Fruit fly (Drosophila melanogaster) whole organism, embryonic: ENCODE results near the gene Mbs.
A peak's percentile ranks its signal among the peaks of the same experiment; 100 is the strongest.

Experiments
- BEAF-32 ChIP-seq: fragments of 200-800 bp; sonication (Bioruptor generic); optimal IDR thresholded peaks from 3 replicates; lab custom pipeline; 2017; ENCODE audit warnings: missing biosample characterization, missing genetic modification characterization, mild to moderate bottlenecking, moderate library complexity, missing genetic modification reagents
- CG10147 ChIP-seq: fragments of 200-800 bp; sonication (Bioruptor generic); optimal IDR thresholded peaks from 2 replicates; lab custom pipeline; 2019; ENCODE audit warnings: missing biosample characterization, mild to moderate bottlenecking, missing genetic modification characterization, moderate library complexity
- CG10209 ChIP-seq: fragments of 200-800 bp; sonication (Bioruptor generic); optimal IDR thresholded peaks from 3 replicates; lab custom pipeline; 2017; ENCODE audit warnings: missing biosample characterization, mild to moderate bottlenecking, missing genetic modification characterization, missing genetic modification reagents
- CG10565 ChIP-seq: fragments of 200-800 bp; sonication (Bioruptor generic); optimal IDR thresholded peaks from 3 replicates; lab custom pipeline; 2016; ENCODE audit warnings: missing biosample characterization, mild to moderate bottlenecking, missing genetic modification characterization
- CG10979 ChIP-seq: fragments of 200-800 bp; sonication (Bioruptor generic); optimal IDR thresholded peaks from 2 replicates; lab custom pipeline; 2018; ENCODE audit warnings: missing biosample characterization, mild to moderate bottlenecking, missing genetic modification characterization, moderate library complexity
- CG11696 ChIP-seq: fragments of 200-800 bp; sonication (Bioruptor generic); IDR thresholded peaks from 2 replicates; pipeline ENCODE4 v1.3.6; 2022; ENCODE audit warnings: missing biosample characterization, missing genetic modification characterization
- CG11723 ChIP-seq: fragments of 200-800 bp; sonication (Bioruptor generic); optimal IDR thresholded peaks from 2 replicates; lab custom pipeline; 2017; ENCODE audit warnings: missing biosample characterization, mild to moderate bottlenecking, missing genetic modification characterization
- CG16779 ChIP-seq: fragments of 200-800 bp; sonication (Bioruptor generic); IDR thresholded peaks from 2 replicates; pipeline ENCODE4 v1.3.6; 2022; ENCODE audit warnings: missing biosample characterization, missing genetic modification characterization
- CG17186 ChIP-seq: fragments of 200-800 bp; sonication (Bioruptor generic); optimal IDR thresholded peaks from 3 replicates; lab custom pipeline; 2017; ENCODE audit warnings: missing biosample characterization, missing genetic modification reagents, missing genetic modification characterization
- CG17612 ChIP-seq: fragments of 200-800 bp; sonication (Bioruptor generic); IDR thresholded peaks from 2 replicates; pipeline ENCODE4 v1.3.6; 2022; ENCODE audit warnings: missing biosample characterization, missing genetic modification characterization
- CG2202 ChIP-seq: fragments of 200-800 bp; sonication (Bioruptor generic); optimal IDR thresholded peaks from 2 replicates; lab custom pipeline; 2018; ENCODE audit warnings: missing biosample characterization, mild to moderate bottlenecking, missing genetic modification characterization
- CG2678 ChIP-seq: fragments of 200-800 bp; sonication (Bioruptor generic); optimal IDR thresholded peaks from 3 replicates; lab custom pipeline; 2019; ENCODE audit warnings: missing biosample characterization, mild to moderate bottlenecking, missing genetic modification characterization, moderate library complexity
- CG2875 ChIP-seq: fragments of 200-800 bp; sonication (Bioruptor generic); optimal IDR thresholded peaks from 2 replicates; lab custom pipeline; 2017; ENCODE audit warnings: missing biosample characterization, mild to moderate bottlenecking, missing genetic modification characterization, missing genetic modification reagents
- CG31224 ChIP-seq: fragments of 200-800 bp; sonication (Bioruptor generic); IDR thresholded peaks from 2 replicates; pipeline ENCODE4 v1.3.6; 2022; ENCODE audit warnings: missing biosample characterization, missing genetic modification characterization
- CG4282 ChIP-seq: fragments of 200-800 bp; sonication (Bioruptor generic); optimal IDR thresholded peaks from 2 replicates; lab custom pipeline; 2016; ENCODE audit warnings: missing biosample characterization, missing genetic modification characterization
- CG6175 ChIP-seq: fragments of 200-800 bp; sonication (Bioruptor generic); IDR thresholded peaks from 3 replicates; pipeline ENCODE4 v1.3.6; 2022; ENCODE audit warnings: missing biosample characterization, missing genetic modification characterization
- CG6791 ChIP-seq: fragments of 200-800 bp; sonication (Bioruptor generic); IDR thresholded peaks from 3 replicates; pipeline ENCODE4 v1.3.6; 2022; ENCODE audit warnings: missing biosample characterization, missing genetic modification characterization; ENCODE audit not compliant: partially characterized antibody
- CG7271 ChIP-seq: fragments of 200-800 bp; sonication (Bioruptor generic); optimal IDR thresholded peaks from 2 replicates; lab custom pipeline; 2018; ENCODE audit warnings: missing biosample characterization, mild to moderate bottlenecking, missing genetic modification characterization, moderate library complexity
- CG7357 ChIP-seq: fragments of 200-800 bp; sonication (Bioruptor generic); IDR thresholded peaks from 3 replicates; pipeline ENCODE4 v1.3.6; 2022; ENCODE audit warnings: missing biosample characterization, missing genetic modification characterization
- CG9727 ChIP-seq: fragments of 200-800 bp; sonication (Bioruptor generic); optimal IDR thresholded peaks from 3 replicates; lab custom pipeline; 2017; ENCODE audit warnings: missing biosample characterization, mild to moderate bottlenecking, missing genetic modification characterization
- CG9797 ChIP-seq: fragments of 200-800 bp; sonication (Bioruptor generic); optimal IDR thresholded peaks from 3 replicates; lab custom pipeline; 2018; ENCODE audit warnings: missing biosample characterization, mild to moderate bottlenecking, missing genetic modification characterization
- CG9817 ChIP-seq: fragments of 200-800 bp; sonication (Bioruptor generic); optimal IDR thresholded peaks from 2 replicates; lab custom pipeline; 2018; ENCODE audit warnings: missing biosample characterization, mild to moderate bottlenecking, missing genetic modification characterization, moderate library complexity
- Elba2 ChIP-seq: fragments of 200-800 bp; sonication (Bioruptor generic); optimal IDR thresholded peaks from 3 replicates; lab custom pipeline; 2016; ENCODE audit warnings: missing biosample characterization, missing genetic modification characterization
- Fer1 ChIP-seq: fragments of 200-800 bp; sonication (Bioruptor generic); optimal IDR thresholded peaks from 2 replicates; lab custom pipeline; 2017; ENCODE audit warnings: missing biosample characterization, mild to moderate bottlenecking, missing genetic modification characterization
- HHEX ChIP-seq: fragments of 200-800 bp; sonication (Bioruptor generic); optimal IDR thresholded peaks from 3 replicates; lab custom pipeline; 2017; ENCODE audit warnings: missing biosample characterization, mild to moderate bottlenecking, missing genetic modification characterization, missing genetic modification reagents
- Hr39 ChIP-seq: fragments of >200 bp; optimal IDR thresholded peaks from 2 replicates; lab custom pipeline; 2017
- Lhr ChIP-seq: fragments of 200-800 bp; sonication (Bioruptor generic); optimal IDR thresholded peaks from 3 replicates; lab custom pipeline; 2017; ENCODE audit warnings: mild to moderate bottlenecking, missing biosample characterization, missing genetic modification reagents, missing genetic modification characterization
- NC2β ChIP-seq: fragments of 200-800 bp; sonication (Bioruptor generic); optimal IDR thresholded peaks from 2 replicates; lab custom pipeline; 2016; ENCODE audit warnings: missing biosample characterization, missing genetic modification characterization
- Nf-YA ChIP-seq: fragments of 200-800 bp; sonication (Bioruptor generic); IDR thresholded peaks from 2 replicates; pipeline ENCODE4 v1.3.6; 2022; ENCODE audit warnings: missing biosample characterization, missing genetic modification characterization
- Oli ChIP-seq: fragments of 200-800 bp; sonication (Bioruptor generic); optimal IDR thresholded peaks from 2 replicates; lab custom pipeline; 2018; ENCODE audit warnings: missing biosample characterization, mild to moderate bottlenecking, missing genetic modification characterization, moderate library complexity
- Poxn ChIP-seq: fragments of 200-800 bp; sonication (Bioruptor generic); IDR thresholded peaks from 2 replicates; pipeline ENCODE4 v1.3.6; 2022; ENCODE audit warnings: missing biosample characterization, missing genetic modification characterization
- Ptx1 ChIP-seq: fragments of 200-800 bp; sonication (Bioruptor generic); IDR thresholded peaks from 2 replicates; pipeline ENCODE4 v1.3.6; 2022; ENCODE audit warnings: missing biosample characterization, missing genetic modification characterization
- Sry-δ ChIP-seq: fragments of 200-800 bp; sonication (Bioruptor generic); optimal IDR thresholded peaks from 2 replicates; lab custom pipeline; 2016; ENCODE audit warnings: missing biosample characterization, missing genetic modification characterization
- TFAM ChIP-seq: fragments of 200-800 bp; sonication (Bioruptor generic); optimal IDR thresholded peaks from 2 replicates; lab custom pipeline; 2017; ENCODE audit warnings: missing biosample characterization, missing genetic modification characterization, inconsistent platforms
- amos ChIP-seq: fragments of 200-800 bp; sonication (Bioruptor generic); IDR thresholded peaks from 2 replicates; pipeline ENCODE4 v1.3.6; 2022; ENCODE audit warnings: missing biosample characterization, missing genetic modification characterization; ENCODE audit not compliant: partially characterized antibody
- bbx ChIP-seq: fragments of 200-800 bp; sonication (Bioruptor generic); IDR thresholded peaks from 2 replicates; pipeline ENCODE4 v1.3.6; 2022; ENCODE audit warnings: missing biosample characterization, missing genetic modification characterization; ENCODE audit not compliant: partially characterized antibody
- bcd ChIP-seq: fragments of 200-800 bp; sonication (Bioruptor generic); optimal IDR thresholded peaks from 2 replicates; lab custom pipeline; 2017; ENCODE audit warnings: missing biosample characterization, mild to moderate bottlenecking, missing genetic modification characterization
- corto ChIP-seq: fragments of 200-800 bp; sonication (Bioruptor generic); optimal IDR thresholded peaks from 2 replicates; lab custom pipeline; 2016; ENCODE audit warnings: missing biosample characterization, mild to moderate bottlenecking, missing genetic modification characterization, moderate library complexity
- da ChIP-seq: fragments of 200-800 bp; sonication (Bioruptor generic); optimal IDR thresholded peaks from 2 replicates; lab custom pipeline; 2016; ENCODE audit warnings: missing biosample characterization, missing genetic modification characterization
- danr ChIP-seq: fragments of 200-800 bp; sonication (Bioruptor generic); IDR thresholded peaks from 2 replicates; pipeline ENCODE4 v1.3.6; 2022; ENCODE audit warnings: missing biosample characterization, missing genetic modification characterization
- eyg ChIP-seq: fragments of 200-800 bp; sonication (Bioruptor generic); optimal IDR thresholded peaks from 3 replicates; lab custom pipeline; 2016; ENCODE audit warnings: missing biosample characterization, missing genetic modification characterization
- knrl ChIP-seq: fragments of 200-800 bp; sonication (Bioruptor generic); IDR thresholded peaks from 3 replicates; pipeline ENCODE4 v1.3.6; 2022; ENCODE audit warnings: missing biosample characterization, missing genetic modification characterization; ENCODE audit not compliant: partially characterized antibody
- mirr ChIP-seq: fragments of 200-800 bp; sonication (Bioruptor generic); optimal IDR thresholded peaks from 3 replicates; lab custom pipeline; 2018; ENCODE audit warnings: missing biosample characterization, mild to moderate bottlenecking, missing genetic modification characterization
- pb ChIP-seq: fragments of 200-800 bp; sonication (Bioruptor generic); optimal IDR thresholded peaks from 3 replicates; lab custom pipeline; 2016; ENCODE audit warnings: missing biosample characterization, missing genetic modification characterization
- phol ChIP-seq: fragments of 200-800 bp; sonication (Bioruptor generic); optimal IDR thresholded peaks from 3 replicates; lab custom pipeline; 2018; ENCODE audit warnings: missing biosample characterization, mild to moderate bottlenecking, missing genetic modification characterization, moderate library complexity
- slou ChIP-seq: fragments of 200-800 bp; sonication (Bioruptor generic); optimal IDR thresholded peaks from 3 replicates; lab custom pipeline; 2016; ENCODE audit warnings: missing biosample characterization, missing genetic modification characterization
- sr ChIP-seq: fragments of 200-800 bp; sonication (Bioruptor generic); IDR thresholded peaks from 3 replicates; pipeline ENCODE4 v1.3.6; 2022; ENCODE audit warnings: missing biosample characterization, missing genetic modification characterization
- stc ChIP-seq: fragments of 200-800 bp; sonication (Bioruptor generic); IDR thresholded peaks from 2 replicates; pipeline ENCODE4 v1.3.6; 2022; ENCODE audit warnings: missing biosample characterization, missing genetic modification characterization
- trem ChIP-seq: fragments of 200-800 bp; optimal IDR thresholded peaks from 3 replicates; lab custom pipeline; 2019; ENCODE audit warnings: missing biosample characterization, mild to moderate bottlenecking, missing genetic modification characterization, moderate library complexity
- zf30C ChIP-seq: fragments of 200-800 bp; sonication (Bioruptor generic); optimal IDR thresholded peaks from 3 replicates; lab custom pipeline; 2018; ENCODE audit warnings: missing biosample characterization, mild to moderate bottlenecking, missing genetic modification characterization
- zfh2 ChIP-seq: fragments of 200-800 bp; sonication (Bioruptor generic); optimal IDR thresholded peaks from 2 replicates; lab custom pipeline; 2016; ENCODE audit warnings: missing biosample characterization, missing genetic modification characterization

Gene Mbs

dm6 chr3L:16054095-16054494 lies 2.3 kb downstream of the Mbs start (continued):
- no peak for TF ChIP-seq amos (GFP tag; lab: Robert Waterston, UW)
- TF ChIP-seq CG4282 (GFP tag; lab: Kevin White, UChicago) = no peak
- no peak for TF ChIP-seq CG17186 (GFP tag; lab: Kevin White, UChicago)
- no peak for TF ChIP-seq CG2202 (tag; lab: Kevin White, UChicago)
- peak; percentile 38 for TF ChIP-seq CG10147 (GFP tag; lab: Kevin White, UChicago)
- TF ChIP-seq danr (GFP tag; lab: Robert Waterston, UW) = 0 out of 2 replicates have a peak, but pooled peaks have one; percentile 11
- TF ChIP-seq CG2678 = peak; percentile 66
- TF ChIP-seq CG6791 (GFP tag; lab: Robert Waterston, UW) = no peak
- no peak for TF ChIP-seq knrl (GFP tag; lab: Robert Waterston, UW)
- TF ChIP-seq CG6175 = no peak
- no peak for TF ChIP-seq Hr39 (lab: Kevin White, UChicago)
- no peak for TF ChIP-seq Nf-YA
- TF ChIP-seq HHEX (GFP tag; lab: Kevin White, UChicago) = peak; percentile 14
- TF ChIP-seq eyg (GFP tag; lab: Kevin White, UChicago) = no peak
- no peak for TF ChIP-seq CG11723 (GFP tag; lab: Kevin White, UChicago)
- no peak for TF ChIP-seq zfh2
- no peak for TF ChIP-seq pb (GFP tag; lab: Kevin White, UChicago)
- TF ChIP-seq BEAF-32 (GFP tag; lab: Kevin White, UChicago) = no peak
- TF ChIP-seq mirr (GFP tag; lab: Kevin White, UChicago) = no peak
- peak; percentile 26; the same call in 1 of the 2 replicates for TF ChIP-seq stc
- no peak for TF ChIP-seq Sry-δ (GFP tag; lab: Kevin White, UChicago)
- peak; percentile 37 for TF ChIP-seq Fer1
- no peak for TF ChIP-seq bbx (GFP tag; lab: Robert Waterston, UW)
- no peak for TF ChIP-seq CG9817
- no peak for TF ChIP-seq CG16779 (GFP tag; lab: Robert Waterston, UW)
- TF ChIP-seq CG7271 (tag; lab: Kevin White, UChicago) = no peak
- peak; percentile 64 for TF ChIP-seq CG9727 (GFP tag; lab: Kevin White, UChicago)
- TF ChIP-seq Lhr = no peak
- TF ChIP-seq sr (GFP tag; lab: Robert Waterston, UW) = no peak
- no peak for TF ChIP-seq CG2875 (GFP tag; lab: Kevin White, UChicago)
- TF ChIP-seq Ptx1 = peak; percentile 65
- TF ChIP-seq CG9797 (GFP tag; lab: Kevin White, UChicago) = no peak
- no peak for TF ChIP-seq CG7357 (GFP tag; lab: Robert Waterston, UW)
- TF ChIP-seq da (GFP tag; lab: Kevin White, UChicago) = no peak
- TF ChIP-seq zf30C = no peak
- peak; percentile 68 for TF ChIP-seq Oli (tag; lab: Kevin White, UChicago)
- 0 out of 2 replicates have a peak, but pooled peaks have one; percentile 11 for TF ChIP-seq CG31224 (GFP tag; lab: Robert Waterston, UW)
- TF ChIP-seq CG10979 (tag; lab: Kevin White, UChicago) = peak; percentile 49
- TF ChIP-seq trem (tag; lab: Kevin White, UChicago) = peak; percentile 34
- no peak for TF ChIP-seq Elba2 (GFP tag; lab: Kevin White, UChicago)
- no peak for TF ChIP-seq CG17612 (GFP tag; lab: Robert Waterston, UW)
- no peak for TF ChIP-seq NC2β (GFP tag; lab: Kevin White, UChicago)
- no peak for TF ChIP-seq CG10565 (GFP tag; lab: Kevin White, UChicago)
- TF ChIP-seq bcd = peak; percentile 49
- TF ChIP-seq CG11696 (GFP tag; lab: Robert Waterston, UW) = no peak
- TF ChIP-seq CG10209 (GFP tag; lab: Kevin White, UChicago) = peak; percentile 13
- TF ChIP-seq Poxn = no peak
- TF ChIP-seq slou (GFP tag; lab: Kevin White, UChicago) = no peak
- TF ChIP-seq corto (GFP tag; lab: Kevin White, UChicago) = no peak
- TF ChIP-seq phol = peak; percentile 68
- no peak for TF ChIP-seq TFAM (GFP tag; lab: Kevin White, UChicago)
